Worm (Caenorhabditis elegans) whole organism, L2 larva: ENCODE data around the gene svh-5.

ENCODE experiments used
- Y55F3AM.14 ChIP-seq: fragments of 200-800 bp; sonication (Bioruptor generic); optimal IDR thresholded peaks from 2 replicates; lab custom pipeline; 2018; ENCODE audit warnings: mild to moderate bottlenecking, missing genetic modification characterization, missing compliant biosample characterization
- aly-2 ChIP-seq: fragments of 150-350 bp; optimal IDR thresholded peaks from 2 replicates; lab custom pipeline; 2014; ENCODE audit warnings: missing biosample characterization, missing genetic modification characterization
- ama-1 ChIP-seq: fragments of 150-350 bp; optimal IDR thresholded peaks from 2 replicates; lab custom pipeline; 2018; ENCODE audit warnings: inconsistent platforms
- egl-27 ChIP-seq: sonication (generic microtip); optimal IDR thresholded peaks from 3 replicates; lab custom pipeline; 2017; ENCODE audit warnings: missing biosample characterization, missing genetic modification reagents, missing genetic modification characterization
- elt-3 ChIP-seq: sonication (generic microtip); optimal IDR thresholded peaks from 2 replicates; lab custom pipeline; 2017; ENCODE audit warnings: missing biosample characterization, missing genetic modification characterization
- lin-11 ChIP-seq: fragments of 150-350 bp; sonication (generic microtip); optimal IDR thresholded peaks from 2 replicates; lab custom pipeline; 2014; ENCODE audit warnings: missing biosample characterization, missing genetic modification characterization, inconsistent platforms, mixed read lengths
- lin-39 ChIP-seq: fragments of 150-350 bp; optimal IDR thresholded peaks from 2 replicates; lab custom pipeline; 2014; ENCODE audit warnings: missing biosample characterization, missing genetic modification reagents, missing genetic modification characterization
- mbf-1 ChIP-seq: sonication (generic microtip); optimal IDR thresholded peaks from 2 replicates; lab custom pipeline; 2017; ENCODE audit warnings: missing biosample characterization, missing genetic modification characterization
- mdl-1 ChIP-seq, 2 experiments: fragments of 150-350 bp in 1 of 2; sonication (generic microtip) in 1 of 2; optimal IDR thresholded peaks; 2 replicates each; lab custom pipeline; 2017; ENCODE audit warnings: missing biosample characterization in 2 of 2, missing genetic modification characterization in 2 of 2
- nhr-21 ChIP-seq: fragments of 150-350 bp; optimal IDR thresholded peaks from 2 replicates; lab custom pipeline; 2014; ENCODE audit warnings: missing biosample characterization, missing genetic modification characterization
- snpc-4 ChIP-seq: fragments of 150-350 bp; optimal IDR thresholded peaks from 2 replicates; lab custom pipeline; 2014; ENCODE audit warnings: missing biosample characterization, missing genetic modification characterization
- unc-62 ChIP-seq: fragments of 150-350 bp; optimal IDR thresholded peaks from 2 replicates; lab custom pipeline; 2014; ENCODE audit warnings: missing biosample characterization, missing genetic modification reagents, missing genetic modification characterization

- TF ChIP-seq ama-1 = peak; percentile 6
- TF ChIP-seq lin-11 (tag; lab: Kevin White, UChicago) = peak; percentile 58
- peak; percentile 97 for TF ChIP-seq egl-27 (tag; lab: Kevin White, UChicago)
- peak; percentile 37 for TF ChIP-seq unc-62 (GFP tag; lab: Kevin White, UChicago)
- TF ChIP-seq elt-3 (tag; lab: Kevin White, UChicago) = no peak
- TF ChIP-seq mbf-1 (tag; lab: Kevin White, UChicago) = no peak
- TF ChIP-seq Y55F3AM.14 (GFP tag; lab: Kevin White, UChicago) = peak; percentile 96
- TF ChIP-seq lin-39 (tag; lab: Kevin White, UChicago) = no peak
- peak; percentile 88 for TF ChIP-seq nhr-21
- peak; percentile 88 to 93 for TF ChIP-seq mdl-1 (tag; optimal IDR thresholded peaks at IDR 0.05; lab: Kevin White, UChicago)
- no peak for TF ChIP-seq aly-2 (tag; lab: Kevin White, UChicago)
- peak; percentile 50 for TF ChIP-seq snpc-4
Observed at ce11 chrX:15353874-15354480, 23.6 kb downstream of the svh-5 start.
